Worm (Caenorhabditis elegans) whole organism, young adult: ENCODE results near the gene Y57G11B.5.

Experiments used
- B0261.1 ChIP-seq: sonication (generic microtip); optimal IDR thresholded peaks from 2 replicates; lab custom pipeline; 2016; ENCODE audit warnings: mild to moderate bottlenecking, missing genetic modification characterization, moderate library complexity, missing compliant biosample characterization
- B0336.3 ChIP-seq: fragments of 200-800 bp; sonication (Bioruptor generic); IDR thresholded peaks from 2 replicates; pipeline ENCODE4 v1.3.6; 2022; ENCODE audit warnings: missing genetic modification characterization, missing compliant biosample characterization
- C06A6.2 ChIP-seq: fragments of 200-800 bp; sonication (Bioruptor generic); conservative IDR thresholded peaks from 2 replicates; pipeline ENCODE4 v1.3.6; 2022; ENCODE audit warnings: missing genetic modification characterization, missing compliant biosample characterization
- F22D6.2 ChIP-seq: sonication (generic microtip); optimal IDR thresholded peaks from 2 replicates; lab custom pipeline; 2016; ENCODE audit warnings: mild to moderate bottlenecking, missing genetic modification characterization, missing compliant biosample characterization
- F37B4.10 ChIP-seq: fragments of 200-800 bp; sonication (Bioruptor generic); IDR thresholded peaks from 2 replicates; pipeline ENCODE4 v1.3.6; 2022; ENCODE audit warnings: missing genetic modification characterization, missing compliant biosample characterization
- Y53G8AR.9 ChIP-seq: fragments of 200-800 bp; sonication (Bioruptor generic); conservative IDR thresholded peaks from 2 replicates; pipeline ENCODE4 v1.3.6; 2022; ENCODE audit warnings: missing genetic modification reagents, missing genetic modification characterization, missing compliant biosample characterization
- Y79H2A.3 ChIP-seq: fragments of 200-800 bp; sonication (Bioruptor generic); conservative IDR thresholded peaks from 2 replicates; pipeline ENCODE4 v1.3.6; 2022; ENCODE audit warnings: missing genetic modification reagents, missing genetic modification characterization, missing compliant biosample characterization
- Y95B8A.8 ChIP-seq: fragments of 200-800 bp; sonication (Bioruptor generic); IDR thresholded peaks from 2 replicates; pipeline ENCODE4 v1.3.6; 2022; ENCODE audit warnings: missing genetic modification reagents, missing genetic modification characterization, missing compliant biosample characterization
- bed-2 ChIP-seq: fragments of 200-800 bp; sonication (Bioruptor generic); IDR thresholded peaks from 2 replicates; pipeline ENCODE4 v1.3.6; 2022; ENCODE audit warnings: missing genetic modification reagents, missing genetic modification characterization, missing compliant biosample characterization
- cebp-1 ChIP-seq, 2 experiments: fragments of 200-800 bp in 1 of 2; sonication (Bioruptor generic) in 1 of 2; sonication (generic microtip) in 1 of 2; IDR thresholded peaks in 1 of 2; optimal IDR thresholded peaks in 1 of 2; 2 replicates each; pipeline versions ENCODE4 v1.3.6 to Lab custom; 2017 to 2022; ENCODE audit warnings: missing compliant biosample characterization in 2 of 2, missing genetic modification characterization in 2 of 2, mild to moderate bottlenecking in 1 of 2, missing genetic modification reagents in 1 of 2, moderate library complexity in 1 of 2
- cebp-2 ChIP-seq: fragments of 200-800 bp; sonication (Bioruptor generic); IDR thresholded peaks from 2 replicates; pipeline ENCODE4 v1.3.6; 2022; ENCODE audit warnings: missing genetic modification characterization, missing compliant biosample characterization
- ets-4 ChIP-seq: fragments of 200-800 bp; sonication (Bioruptor generic); optimal IDR thresholded peaks from 2 replicates; lab custom pipeline; 2018; ENCODE audit warnings: mild to moderate bottlenecking, missing genetic modification characterization, missing compliant biosample characterization
- hlh-12 ChIP-seq: sonication (generic microtip); optimal IDR thresholded peaks from 2 replicates; lab custom pipeline; 2016; ENCODE audit warnings: missing genetic modification characterization, missing compliant biosample characterization
- hmg-1.2 ChIP-seq: fragments of 200-800 bp; sonication (Bioruptor generic); IDR thresholded peaks from 2 replicates; pipeline ENCODE4 v1.3.6; 2022; ENCODE audit warnings: missing genetic modification reagents, missing genetic modification characterization, missing compliant biosample characterization
- lag-1 ChIP-seq: fragments of 200-800 bp; sonication (Bioruptor generic); IDR thresholded peaks from 2 replicates; pipeline ENCODE4 v1.3.6; 2022; ENCODE audit warnings: missing genetic modification reagents, missing genetic modification characterization, missing compliant biosample characterization
- lin-26 ChIP-seq: fragments of 200-800 bp; sonication (Bioruptor generic); IDR thresholded peaks from 2 replicates; pipeline ENCODE4 v1.3.6; 2022; ENCODE audit warnings: missing genetic modification reagents, missing genetic modification characterization, missing compliant biosample characterization
- lin-54 ChIP-seq: fragments of 200-800 bp; sonication (Bioruptor generic); optimal IDR thresholded peaks from 2 replicates; lab custom pipeline; 2018; ENCODE audit warnings: mild to moderate bottlenecking, missing genetic modification characterization, missing compliant biosample characterization
- lir-1 ChIP-seq: fragments of 200-800 bp; sonication (Bioruptor generic); conservative IDR thresholded peaks from 2 replicates; pipeline ENCODE4 v1.3.6; 2022; ENCODE audit warnings: missing genetic modification reagents, missing genetic modification characterization, missing compliant biosample characterization
- madf-3 ChIP-seq: fragments of 200-800 bp; sonication (Bioruptor generic); IDR thresholded peaks from 2 replicates; pipeline ENCODE4 v1.3.6; 2022; ENCODE audit warnings: missing genetic modification reagents, missing genetic modification characterization, missing compliant biosample characterization
- mcd-1 ChIP-seq: fragments of 200-800 bp; sonication (Bioruptor generic); IDR thresholded peaks from 2 replicates; pipeline ENCODE4 v1.3.6; 2022; ENCODE audit warnings: missing genetic modification reagents, missing genetic modification characterization, missing compliant biosample characterization
- mxl-1 ChIP-seq: sonication (generic microtip); optimal IDR thresholded peaks from 2 replicates; lab custom pipeline; 2016; ENCODE audit warnings: missing genetic modification characterization, missing compliant biosample characterization
- nfya-1 ChIP-seq: sonication (generic microtip); optimal IDR thresholded peaks from 2 replicates; lab custom pipeline; 2017; ENCODE audit warnings: antibody characterized with exemption, missing compliant biosample characterization, missing genetic modification characterization, borderline replicate concordance; ENCODE audit not compliant: insufficient read depth
- nhr-179 ChIP-seq: sonication (generic microtip); optimal IDR thresholded peaks from 2 replicates; lab custom pipeline; 2016; ENCODE audit warnings: mild to moderate bottlenecking, missing genetic modification characterization, missing compliant biosample characterization
- nhr-27 ChIP-seq: fragments of 200-800 bp; sonication (Bioruptor generic); optimal IDR thresholded peaks from 2 replicates; lab custom pipeline; 2018; ENCODE audit warnings: mild to moderate bottlenecking, missing genetic modification characterization, moderate library complexity, missing compliant biosample characterization
- pbrm-1 ChIP-seq: fragments of 200-800 bp; sonication (Bioruptor generic); IDR thresholded peaks from 2 replicates; pipeline ENCODE4 v1.3.6; 2022; ENCODE audit warnings: missing genetic modification reagents, missing genetic modification characterization, missing compliant biosample characterization
- rec-8 ChIP-seq, 2 experiments: sonication (generic microtip); optimal IDR thresholded peaks; 2 replicates each; lab custom pipeline; 2016; ENCODE audit warnings: mild to moderate bottlenecking in 2 of 2, missing genetic modification characterization in 2 of 2, missing genetic modification reagents in 2 of 2, missing genotype in 2 of 2, missing biosample characterization in 1 of 2, missing compliant biosample characterization in 1 of 2, moderate library complexity in 1 of 2
- snpc-4 ChIP-seq, 5 experiments: fragments of 150-350 bp in 1 of 5; sonication (generic microtip) in 4 of 5; optimal IDR thresholded peaks; 2 replicates each; lab custom pipeline; 2014 to 2018; ENCODE audit warnings: missing genetic modification characterization in 5 of 5, missing biosample characterization in 3 of 5, antibody characterized with exemption in 2 of 5, mild to moderate bottlenecking in 2 of 5, missing compliant biosample characterization in 2 of 5, missing genotype in 2 of 5, moderate library complexity in 2 of 5, missing genetic modification reagents in 1 of 5
- tbp1 ChIP-seq: fragments of 200-800 bp; sonication (Bioruptor generic); optimal IDR thresholded peaks from 2 replicates; lab custom pipeline; 2018; ENCODE audit warnings: mild to moderate bottlenecking, missing genetic modification characterization, missing compliant biosample characterization
- tbx-9 ChIP-seq: sonication (generic microtip); optimal IDR thresholded peaks from 2 replicates; lab custom pipeline; 2016; ENCODE audit warnings: borderline replicate concordance, missing genetic modification characterization, inconsistent platforms, missing compliant biosample characterization
- unc-62 ChIP-seq: fragments of 150-350 bp; optimal IDR thresholded peaks from 2 replicates; lab custom pipeline; 2014; ENCODE audit warnings: missing biosample characterization, missing genetic modification reagents, missing genetic modification characterization
- xnd-1 ChIP-seq: sonication (generic microtip); optimal IDR thresholded peaks from 2 replicates; lab custom pipeline; 2016; ENCODE audit warnings: missing genotype, missing genetic modification reagents, missing genetic modification characterization, missing compliant biosample characterization
- zim-3 ChIP-seq: sonication (generic microtip); optimal IDR thresholded peaks from 2 replicates; lab custom pipeline; 2017; ENCODE audit warnings: mild to moderate bottlenecking, missing genetic modification characterization, moderate library complexity, missing compliant biosample characterization
- ztf-22 ChIP-seq: fragments of 200-800 bp; sonication (Bioruptor generic); optimal IDR thresholded peaks from 2 replicates; lab custom pipeline; 2018; ENCODE audit warnings: mild to moderate bottlenecking, missing genetic modification characterization, moderate library complexity, missing compliant biosample characterization

Gene Y57G11B.5

DNA sequence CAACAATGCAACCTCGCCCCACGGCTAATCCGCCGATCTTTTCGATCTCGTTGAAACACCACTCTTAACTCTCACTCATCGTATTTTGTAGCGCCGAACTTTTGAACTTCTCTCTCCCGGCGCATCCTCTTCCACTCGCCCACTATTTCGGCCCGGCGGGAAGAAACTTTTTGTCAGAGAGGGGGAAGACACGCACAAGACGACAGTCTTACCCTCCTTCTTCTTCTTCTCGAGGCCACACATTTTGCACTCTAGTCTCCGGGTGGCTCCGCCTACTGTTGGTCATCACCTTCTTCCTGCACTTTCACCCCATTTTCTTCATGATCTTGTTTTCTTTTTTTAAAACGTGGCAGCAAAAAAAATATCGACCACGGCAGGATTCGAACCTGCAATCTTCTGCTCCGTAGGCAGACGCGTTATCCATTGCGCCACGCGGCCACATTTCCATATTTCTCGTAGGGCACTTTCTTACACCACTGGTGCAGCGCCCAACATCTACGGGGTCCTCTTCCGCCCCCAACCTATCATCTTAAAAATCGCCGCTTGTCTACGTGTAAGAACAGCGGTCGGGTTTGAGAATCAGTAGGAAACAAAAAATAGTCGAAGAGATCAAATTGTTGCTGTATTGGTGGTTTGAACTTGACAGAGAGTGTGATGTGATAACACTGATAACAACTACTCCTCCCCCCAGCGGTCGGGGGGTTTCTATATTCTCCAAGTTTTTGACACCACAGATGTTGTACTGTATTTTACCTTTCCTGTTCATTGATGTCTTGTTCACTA lies 36.5 kb downstream of the Y57G11B.5 start (continued):
- TF ChIP-seq mcd-1 (GFP tag; lab: Robert Waterston, UW) (peak; percentile 39; the same call in 1 of the 2 replicates), nfya-1 (tag; lab: Kevin White, UChicago) (no peak), Y95B8A.8 (GFP tag; lab: Robert Waterston, UW) (no peak), nhr-179 (no peak), cebp-1 (GFP tag; IDR thresholded peaks at IDR 0.05; lab: Robert Waterston, UW) (no peak), cebp-1 (tag; optimal IDR thresholded peaks at IDR 0.05; lab: Kevin White, UChicago) (peak; percentile 54), F22D6.2 (tag; lab: Kevin White, UChicago) (peak; percentile 22), snpc-4 (GFP tag; optimal IDR thresholded peaks at IDR 0.05; lab: Kevin White, UChicago) (peak; percentile 88), snpc-4 (tag; optimal IDR thresholded peaks at IDR 0.05; lab: Kevin White, UChicago) (peak; percentile 23 to 98 (median 94)), lin-54 (no peak), lag-1 (GFP tag; lab: Robert Waterston, UW) (no peak), ets-4 (no peak), Y53G8AR.9 (GFP tag; lab: Robert Waterston, UW) (no peak), unc-62 (GFP tag; lab: Kevin White, UChicago) (no peak), hmg-1.2 (GFP tag; lab: Robert Waterston, UW) (peak; percentile 41; the same call in 1 of the 2 replicates), madf-3 (GFP tag; lab: Robert Waterston, UW) (0 out of 2 replicates have a peak, but pooled peaks have one; percentile 51), bed-2 (GFP tag; lab: Robert Waterston, UW) (no peak), pbrm-1 (GFP tag; lab: Robert Waterston, UW) (peak; percentile 48; the same call in 1 of the 2 replicates), mxl-1 (tag; lab: Kevin White, UChicago) (no peak), C06A6.2 (GFP tag; lab: Robert Waterston, UW) (no peak; the same call in 1 of the 2 replicates), tbx-9 (tag; lab: Kevin White, UChicago) (no peak), ztf-22 (GFP tag; lab: Kevin White, UChicago) (no peak), nhr-27 (tag; lab: Kevin White, UChicago) (no peak), hlh-12 (tag; lab: Kevin White, UChicago) (no peak), xnd-1 (tag; lab: Kevin White, UChicago) (no peak), lin-26 (GFP tag; lab: Robert Waterston, UW) (peak; percentile 74), tbp1 (GFP tag; lab: Kevin White, UChicago) (peak; percentile 88), zim-3 (peak; percentile 39), F37B4.10 (GFP tag; lab: Robert Waterston, UW) (no peak), rec-8 (tag; optimal IDR thresholded peaks at IDR 0.05; lab: Kevin White, UChicago) (no peak), lir-1 (GFP tag; lab: Robert Waterston, UW) (peak; percentile 4; the same call in 1 of the 2 replicates), B0261.1 (tag; lab: Kevin White, UChicago) (peak; percentile 71), B0336.3 (GFP tag; lab: Robert Waterston, UW) (peak; percentile 67; the same call in 1 of the 2 replicates)

DNA sequence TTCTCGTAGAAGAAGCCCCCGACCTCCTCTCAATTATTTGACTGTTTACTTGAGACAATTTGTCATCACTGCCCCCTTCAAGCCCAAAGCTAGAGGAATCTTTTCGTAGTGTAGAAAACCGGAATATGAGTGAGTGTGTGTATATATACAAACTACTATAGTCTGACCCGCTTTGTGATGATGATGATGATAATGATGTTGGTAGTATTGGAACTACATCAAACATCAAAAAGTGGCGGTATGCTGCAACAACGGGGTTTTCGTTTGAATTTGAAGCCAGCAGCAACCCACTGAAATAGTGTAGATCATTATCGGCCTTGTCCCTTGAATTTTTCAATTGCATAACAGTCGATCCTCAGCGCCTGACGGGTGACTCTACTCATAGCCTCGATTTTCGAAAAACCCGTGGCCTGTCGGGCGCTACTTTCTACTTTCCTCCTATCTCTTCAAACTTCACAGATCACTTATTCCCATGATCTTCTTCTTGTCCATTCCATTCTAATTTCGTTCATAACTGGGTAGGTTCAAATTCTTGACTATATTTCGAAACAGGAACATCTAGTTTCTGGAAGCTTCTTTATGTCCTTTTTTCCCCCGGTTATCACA lies 37.4 kb downstream of the Y57G11B.5 start:
- TF ChIP-seq lin-26 (GFP tag; lab: Robert Waterston, UW) (peak; percentile 58; the same call in 1 of the 2 replicates), B0261.1 (tag; lab: Kevin White, UChicago) (no peak), cebp-1 (GFP tag; IDR thresholded peaks at IDR 0.05; lab: Robert Waterston, UW) (no peak), cebp-1 (tag; optimal IDR thresholded peaks at IDR 0.05; lab: Kevin White, UChicago) (peak; percentile 29), Y79H2A.3 (GFP tag; lab: Robert Waterston, UW) (0 out of 2 replicates have a peak, but pooled peaks have one; percentile 18), cebp-2 (GFP tag; lab: Robert Waterston, UW) (0 out of 2 replicates have a peak, but pooled peaks have one; percentile 56), snpc-4 (GFP tag; optimal IDR thresholded peaks at IDR 0.05; lab: Kevin White, UChicago) (no peak), snpc-4 (tag; optimal IDR thresholded peaks at IDR 0.05; lab: Kevin White, UChicago) (peak; percentile 59 to 86 (median 82))
- TF ChIP-seq, all 124 proteins: peak for 5
